Fruit fly (Drosophila melanogaster) whole organism, embryonic: ENCODE results near the gene IFT54.

Experiments used
- Awh ChIP-seq: fragments of 200-800 bp; sonication (Bioruptor generic); IDR thresholded peaks from 2 replicates; pipeline ENCODE4, ENCODE4 v1.3.6; 2022; ENCODE audit warnings: missing biosample characterization, missing genetic modification characterization
- CG1024 ChIP-seq: fragments of 200-800 bp; sonication (Bioruptor generic); IDR thresholded peaks from 2 replicates; pipeline ENCODE4 v1.3.6; 2022; ENCODE audit warnings: missing biosample characterization, missing genetic modification characterization
- CG11504 ChIP-seq: fragments of 200-800 bp; sonication (Bioruptor generic); optimal IDR thresholded peaks from 3 replicates; lab custom pipeline; 2019; ENCODE audit warnings: missing biosample characterization, mild to moderate bottlenecking, missing genetic modification characterization, moderate library complexity
- CG11696 ChIP-seq: fragments of 200-800 bp; sonication (Bioruptor generic); IDR thresholded peaks from 2 replicates; pipeline ENCODE4 v1.3.6; 2022; ENCODE audit warnings: missing biosample characterization, missing genetic modification characterization
- CG12155 ChIP-seq: fragments of 200-800 bp; sonication (Bioruptor generic); optimal IDR thresholded peaks from 3 replicates; lab custom pipeline; 2016; ENCODE audit warnings: missing biosample characterization, missing genetic modification characterization
- CG15269 ChIP-seq: fragments of 200-800 bp; sonication (Bioruptor generic); optimal IDR thresholded peaks from 2 replicates; lab custom pipeline; 2018; ENCODE audit warnings: missing biosample characterization, mild to moderate bottlenecking, missing genetic modification characterization, moderate library complexity
- CG17361 ChIP-seq: fragments of 200-800 bp; sonication (Bioruptor generic); IDR thresholded peaks from 3 replicates; pipeline ENCODE4 v1.3.6; 2022; ENCODE audit warnings: missing biosample characterization, missing genetic modification characterization
- CG31441 ChIP-seq: fragments of 200-800 bp; sonication (Bioruptor generic); IDR thresholded peaks from 2 replicates; pipeline ENCODE4 v1.3.6; 2022; ENCODE audit warnings: missing biosample characterization, missing genetic modification characterization
- CG3281 ChIP-seq: fragments of 200-800 bp; sonication (Bioruptor generic); optimal IDR thresholded peaks from 3 replicates; lab custom pipeline; 2017; ENCODE audit warnings: missing biosample characterization, mild to moderate bottlenecking, missing genetic modification characterization
- CG34422 ChIP-seq: fragments of 200-800 bp; sonication (Bioruptor generic); IDR thresholded peaks from 3 replicates; pipeline ENCODE4 v1.3.6; 2022; ENCODE audit warnings: missing biosample characterization, missing genetic modification characterization
- CG4730 ChIP-seq: fragments of 200-800 bp; sonication (Bioruptor generic); IDR thresholded peaks from 2 replicates; pipeline ENCODE4 v1.3.6; 2022; ENCODE audit warnings: missing biosample characterization, missing genetic modification characterization
- CG6654 ChIP-seq: fragments of 200-800 bp; sonication (Bioruptor generic); optimal IDR thresholded peaks from 2 replicates; lab custom pipeline; 2017; ENCODE audit warnings: missing biosample characterization, mild to moderate bottlenecking, missing genetic modification characterization
- CG6683 ChIP-seq: fragments of 200-800 bp; sonication (Bioruptor generic); optimal IDR thresholded peaks from 2 replicates; lab custom pipeline; 2017; ENCODE audit warnings: missing biosample characterization, mild to moderate bottlenecking, missing genetic modification characterization, missing genetic modification reagents
- CG7556 ChIP-seq: fragments of 200-800 bp; sonication (Bioruptor generic); optimal IDR thresholded peaks from 2 replicates; lab custom pipeline; 2017; ENCODE audit warnings: missing biosample characterization, mild to moderate bottlenecking, missing genetic modification characterization
- Dbx ChIP-seq: fragments of 200-800 bp; sonication (Bioruptor generic); IDR thresholded peaks from 3 replicates; pipeline ENCODE4 v1.3.6; 2022; ENCODE audit warnings: missing biosample characterization, missing genetic modification characterization
- Dek ChIP-seq: fragments of 200-800 bp; sonication (Bioruptor generic); optimal IDR thresholded peaks from 3 replicates; lab custom pipeline; 2019; ENCODE audit warnings: missing biosample characterization, mild to moderate bottlenecking, missing genetic modification characterization, moderate library complexity
- Dref ChIP-seq: fragments of 200-800 bp; sonication (Bioruptor generic); IDR thresholded peaks from 2 replicates; pipeline ENCODE4 v1.3.6; 2022; ENCODE audit warnings: missing biosample characterization, missing genetic modification characterization
- Gug ChIP-seq: fragments of 200-800 bp; sonication (Bioruptor generic); IDR thresholded peaks from 4 replicates; pipeline ENCODE4 v1.3.6; 2022; ENCODE audit warnings: missing biosample characterization, missing genetic modification characterization
- HLH4C ChIP-seq: fragments of 200-800 bp; sonication (Bioruptor generic); IDR thresholded peaks from 3 replicates; pipeline ENCODE4 v1.3.6; 2022; ENCODE audit warnings: missing biosample characterization, missing genetic modification characterization; ENCODE audit not compliant: partially characterized antibody
- Hand ChIP-seq: fragments of 200-800 bp; sonication (Bioruptor generic); optimal IDR thresholded peaks from 2 replicates; lab custom pipeline; 2017; ENCODE audit warnings: mild to moderate bottlenecking, missing biosample characterization, missing genetic modification reagents, missing genetic modification characterization
- HmgD ChIP-seq: fragments of 200-800 bp; sonication (Bioruptor generic); optimal IDR thresholded peaks from 3 replicates; lab custom pipeline; 2016; ENCODE audit warnings: missing biosample characterization, missing genetic modification characterization
- Meics ChIP-seq: fragments of 200-800 bp; sonication (Bioruptor generic); optimal IDR thresholded peaks from 2 replicates; lab custom pipeline; 2017; ENCODE audit warnings: missing biosample characterization, mild to moderate bottlenecking, missing genetic modification characterization
- NK7.1 ChIP-seq: fragments of 200-800 bp; sonication (Bioruptor generic); optimal IDR thresholded peaks from 3 replicates; lab custom pipeline; 2016; ENCODE audit warnings: missing biosample characterization, missing genetic modification characterization
- Nf-YA ChIP-seq: fragments of 200-800 bp; sonication (Bioruptor generic); IDR thresholded peaks from 2 replicates; pipeline ENCODE4 v1.3.6; 2022; ENCODE audit warnings: missing biosample characterization, missing genetic modification characterization
- Rx ChIP-seq: fragments of 200-800 bp; sonication (Bioruptor generic); IDR thresholded peaks from 2 replicates; pipeline ENCODE4 v1.3.6; 2022; ENCODE audit warnings: missing biosample characterization, missing genetic modification characterization
- Xrp1 ChIP-seq: fragments of 200-800 bp; sonication (Bioruptor generic); IDR thresholded peaks from 2 replicates; pipeline ENCODE4 v1.3.6; 2022; ENCODE audit warnings: missing biosample characterization, missing genetic modification characterization
- abd-A ChIP-seq: fragments of 200-800 bp; sonication (Bioruptor generic); optimal IDR thresholded peaks from 3 replicates; lab custom pipeline; 2019; ENCODE audit warnings: missing biosample characterization, mild to moderate bottlenecking, missing genetic modification characterization, moderate library complexity
- ac ChIP-seq: fragments of 200-800 bp; sonication (Bioruptor generic); optimal IDR thresholded peaks from 3 replicates; lab custom pipeline; 2017; ENCODE audit warnings: missing biosample characterization, mild to moderate bottlenecking, missing genetic modification characterization
- al ChIP-seq: fragments of 200-800 bp; sonication (Bioruptor generic); IDR thresholded peaks from 2 replicates; pipeline ENCODE4 v1.3.6; 2022; ENCODE audit warnings: missing biosample characterization, missing genetic modification characterization
- aop ChIP-seq: fragments of 200-800 bp; sonication (Bioruptor generic); IDR thresholded peaks from 2 replicates; pipeline ENCODE4 v1.3.6; 2022; ENCODE audit warnings: missing biosample characterization, missing genetic modification characterization
- ara ChIP-seq: fragments of 200-800 bp; sonication (Bioruptor generic); IDR thresholded peaks from 2 replicates; pipeline ENCODE4 v1.3.6; 2022; ENCODE audit warnings: missing biosample characterization, missing genetic modification characterization
- btn ChIP-seq: fragments of 200-800 bp; sonication (Bioruptor generic); optimal IDR thresholded peaks from 2 replicates; lab custom pipeline; 2016; ENCODE audit warnings: missing biosample characterization, missing genetic modification characterization
- croc ChIP-seq: fragments of 200-800 bp; sonication (Bioruptor generic); conservative IDR thresholded peaks from 3 replicates; pipeline ENCODE4 v1.3.6; 2022; ENCODE audit warnings: missing biosample characterization, missing genetic modification characterization
- crol ChIP-seq: fragments of 200-800 bp; sonication (Bioruptor generic); IDR thresholded peaks from 2 replicates; pipeline ENCODE4 v1.3.6; 2022; ENCODE audit warnings: missing biosample characterization, missing genetic modification characterization
- dan ChIP-seq: fragments of 200-800 bp; sonication (Bioruptor generic); IDR thresholded peaks from 2 replicates; pipeline ENCODE4 v1.3.6; 2022; ENCODE audit warnings: missing biosample characterization, missing genetic modification characterization
- disco-r ChIP-seq: fragments of 200-800 bp; sonication (Bioruptor generic); optimal IDR thresholded peaks from 2 replicates; lab custom pipeline; 2016; ENCODE audit warnings: missing biosample characterization, missing genetic modification characterization
- esg ChIP-seq: fragments of 200-800 bp; sonication (Bioruptor generic); conservative IDR thresholded peaks from 2 replicates; pipeline ENCODE4 v1.3.6; 2022; ENCODE audit warnings: missing biosample characterization, missing genetic modification characterization
- gro ChIP-seq: fragments of 200-800 bp; sonication (Bioruptor generic); optimal IDR thresholded peaks from 2 replicates; lab custom pipeline; 2016; ENCODE audit warnings: missing biosample characterization, missing genetic modification characterization
- gsb-n ChIP-seq: fragments of 200-800 bp; sonication (Bioruptor generic); optimal IDR thresholded peaks from 3 replicates; lab custom pipeline; 2018; ENCODE audit warnings: missing biosample characterization, mild to moderate bottlenecking, missing genetic modification characterization
- h ChIP-seq: fragments of >200 bp; optimal IDR thresholded peaks from 2 replicates; lab custom pipeline; 2017
- hbn ChIP-seq: fragments of 200-800 bp; sonication (Bioruptor generic); IDR thresholded peaks from 2 replicates; pipeline ENCODE4 v1.3.6; 2022; ENCODE audit warnings: missing biosample characterization, missing genetic modification characterization; ENCODE audit not compliant: partially characterized antibody
- ken ChIP-seq: fragments of 200-800 bp; sonication (Bioruptor generic); IDR thresholded peaks from 3 replicates; pipeline ENCODE4 v1.3.6; 2022; ENCODE audit warnings: missing biosample characterization, missing genetic modification characterization
- lbe ChIP-seq: fragments of 200-800 bp; sonication (Bioruptor generic); optimal IDR thresholded peaks from 2 replicates; lab custom pipeline; 2016; ENCODE audit warnings: missing biosample characterization, mild to moderate bottlenecking, missing genetic modification characterization
- nom ChIP-seq: fragments of 200-800 bp; sonication (Bioruptor generic); optimal IDR thresholded peaks from 2 replicates; lab custom pipeline; 2017; ENCODE audit warnings: missing biosample characterization, missing genetic modification characterization, mild to moderate bottlenecking, moderate library complexity, missing genetic modification reagents
- oc ChIP-seq: fragments of 200-800 bp; sonication (Bioruptor generic); optimal IDR thresholded peaks from 2 replicates; lab custom pipeline; 2018; ENCODE audit warnings: missing biosample characterization, mild to moderate bottlenecking, missing genetic modification characterization, moderate library complexity
- onecut ChIP-seq: fragments of 200-800 bp; sonication (Bioruptor generic); IDR thresholded peaks from 2 replicates; pipeline ENCODE4 v1.3.6; 2022; ENCODE audit warnings: missing biosample characterization, missing genetic modification characterization
- pnt ChIP-seq: fragments of 200-800 bp; sonication (Bioruptor generic); optimal IDR thresholded peaks from 3 replicates; lab custom pipeline; 2016; ENCODE audit warnings: missing biosample characterization, missing genetic modification characterization
- sens-2 ChIP-seq: fragments of 200-800 bp; sonication (Bioruptor generic); IDR thresholded peaks from 2 replicates; pipeline ENCODE4 v1.3.6; 2022; ENCODE audit warnings: missing biosample characterization, missing genetic modification characterization
- sna ChIP-seq: fragments of 200-800 bp; sonication (Bioruptor generic); IDR thresholded peaks from 2 replicates; pipeline ENCODE4 v1.3.6; 2022; ENCODE audit warnings: missing biosample characterization, missing genetic modification characterization; ENCODE audit not compliant: partially characterized antibody
- tll ChIP-seq, 2 experiments: fragments of 200-800 bp in 1 of 2; fragments of >200 bp in 1 of 2; sonication (Bioruptor generic) in 1 of 2; optimal IDR thresholded peaks; 2 replicates each; lab custom pipeline; 2017 to 2019; ENCODE audit warnings: missing biosample characterization in 2 of 2, missing genetic modification characterization in 2 of 2, mild to moderate bottlenecking in 1 of 2, moderate library complexity in 1 of 2
- unc-4 ChIP-seq: fragments of 200-800 bp; sonication (Bioruptor generic); IDR thresholded peaks from 2 replicates; pipeline ENCODE4 v1.3.6; 2022; ENCODE audit warnings: missing biosample characterization, missing genetic modification characterization; ENCODE audit not compliant: partially characterized antibody
- vvl ChIP-seq: fragments of 200-800 bp; sonication (Bioruptor generic); IDR thresholded peaks from 2 replicates; pipeline ENCODE4 v1.3.6; 2022; ENCODE audit warnings: missing biosample characterization, missing genetic modification characterization

Gene IFT54

DNA sequence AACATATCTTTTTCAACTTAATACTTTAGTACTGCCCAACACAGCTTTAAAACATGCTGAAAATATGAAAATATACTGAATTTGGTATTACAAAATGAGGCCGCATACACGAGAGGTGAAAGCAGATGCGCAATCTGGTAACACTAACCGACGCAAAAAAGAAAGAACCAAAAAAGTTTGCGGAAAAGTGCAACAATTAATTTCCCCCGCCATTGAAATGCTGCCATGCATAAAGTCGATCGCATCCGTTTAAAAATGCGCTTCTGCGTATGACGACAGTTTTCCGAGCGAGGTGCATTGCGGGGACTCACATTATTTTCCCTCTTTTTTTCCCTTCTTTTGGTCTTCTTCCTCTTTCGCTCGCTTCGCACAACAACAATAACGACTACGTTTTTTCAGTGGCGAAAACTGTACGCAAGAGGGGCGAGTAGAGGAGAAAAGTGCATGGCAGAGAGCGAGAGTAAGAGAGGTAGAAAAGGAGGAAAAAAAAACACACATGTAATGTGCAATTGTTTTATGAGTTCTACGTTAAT lies 13.8 kb downstream of the IFT54 start, which contains the start of gene Set8 (continued):
- no peak for TF ChIP-seq CG31441 (GFP tag; lab: Robert Waterston, UW)
- no peak for TF ChIP-seq Awh (GFP tag; lab: Robert Waterston, UW)
- TF ChIP-seq Dref (GFP tag; lab: Robert Waterston, UW) = no peak
- peak; percentile 31; the same call in 1 of the 2 replicates for TF ChIP-seq sna
- no peak for TF ChIP-seq CG15269
- no peak for TF ChIP-seq CG1024 (GFP tag; lab: Robert Waterston, UW)
- no peak for TF ChIP-seq dan (GFP tag; lab: Robert Waterston, UW)
- no peak for TF ChIP-seq CG11696 (GFP tag; lab: Robert Waterston, UW)
- TF ChIP-seq CG6654 = no peak
- TF ChIP-seq vvl (GFP tag; lab: Robert Waterston, UW) = no peak
- TF ChIP-seq Dbx (GFP tag; lab: Robert Waterston, UW) = 0 out of 3 replicates have a peak, but pooled peaks have one; percentile 30
- no peak for TF ChIP-seq aop (GFP tag; lab: Robert Waterston, UW)
- no peak for TF ChIP-seq ken
- peak; percentile 82 for TF ChIP-seq nom (GFP tag; lab: Kevin White, UChicago)
- no peak for TF ChIP-seq disco-r (GFP tag; lab: Kevin White, UChicago)
- no peak for TF ChIP-seq btn (GFP tag; lab: Kevin White, UChicago)
- no peak for TF ChIP-seq esg (GFP tag; lab: Robert Waterston, UW)
- TF ChIP-seq CG17361 (GFP tag; lab: Robert Waterston, UW) = no peak
- TF ChIP-seq HmgD (GFP tag; lab: Kevin White, UChicago) = peak; percentile 25
- TF ChIP-seq unc-4 = 0 out of 2 replicates have a peak, but pooled peaks have one; percentile 15
- no peak for TF ChIP-seq abd-A (tag; lab: Kevin White, UChicago)
- no peak for TF ChIP-seq Dek (tag; lab: Kevin White, UChicago)
- TF ChIP-seq crol (GFP tag; lab: Robert Waterston, UW) = peak; percentile 97
- TF ChIP-seq gro = peak; percentile 35
- TF ChIP-seq Nf-YA (GFP tag; lab: Robert Waterston, UW) = no peak
- no peak for TF ChIP-seq Gug (GFP tag; lab: Robert Waterston, UW)
- no peak for TF ChIP-seq oc
- TF ChIP-seq lbe (GFP tag; lab: Kevin White, UChicago) = no peak
- TF ChIP-seq pnt (GFP tag; lab: Kevin White, UChicago) = no peak
- no peak for TF ChIP-seq CG12155 (GFP tag; lab: Kevin White, UChicago)
- no peak for TF ChIP-seq ara
- TF ChIP-seq sens-2 (GFP tag; lab: Robert Waterston, UW) = no peak
- no peak for TF ChIP-seq Rx (GFP tag; lab: Robert Waterston, UW)
- TF ChIP-seq CG3281 (GFP tag; lab: Kevin White, UChicago) = no peak
- no peak for TF ChIP-seq h (lab: Kevin White, UChicago)
- TF ChIP-seq ac (GFP tag; lab: Kevin White, UChicago) = no peak
- no peak for TF ChIP-seq CG34422 (GFP tag; lab: Robert Waterston, UW)
- TF ChIP-seq croc = no peak
- TF ChIP-seq CG11504 (tag; lab: Kevin White, UChicago) = no peak
- TF ChIP-seq gsb-n (tag; lab: Kevin White, UChicago) = no peak
- TF ChIP-seq CG7556 (GFP tag; lab: Kevin White, UChicago) = no peak
- peak; percentile 35; the same call in 1 of the 2 replicates for TF ChIP-seq hbn (GFP tag; lab: Robert Waterston, UW)
- no peak for TF ChIP-seq CG4730 (GFP tag; lab: Robert Waterston, UW)
- TF ChIP-seq tll (GFP tag; optimal IDR thresholded peaks at IDR 0.05; lab: Kevin White, UChicago) = no peak
- no peak for TF ChIP-seq onecut (GFP tag; lab: Robert Waterston, UW)
- TF ChIP-seq Meics (GFP tag; lab: Kevin White, UChicago) = no peak
- TF ChIP-seq al (GFP tag; lab: Robert Waterston, UW) = no peak
- no peak for TF ChIP-seq Hand (GFP tag; lab: Kevin White, UChicago)
- TF ChIP-seq NK7.1 (GFP tag; lab: Kevin White, UChicago) = no peak
- TF ChIP-seq HLH4C (GFP tag; lab: Robert Waterston, UW) = no peak
- TF ChIP-seq CG6683 (GFP tag; lab: Kevin White, UChicago) = no peak
- TF ChIP-seq Xrp1 (GFP tag; lab: Robert Waterston, UW) = no peak
